Worm (Caenorhabditis elegans): Measurements from ENCODE around the gene syx-16.

DNA sequence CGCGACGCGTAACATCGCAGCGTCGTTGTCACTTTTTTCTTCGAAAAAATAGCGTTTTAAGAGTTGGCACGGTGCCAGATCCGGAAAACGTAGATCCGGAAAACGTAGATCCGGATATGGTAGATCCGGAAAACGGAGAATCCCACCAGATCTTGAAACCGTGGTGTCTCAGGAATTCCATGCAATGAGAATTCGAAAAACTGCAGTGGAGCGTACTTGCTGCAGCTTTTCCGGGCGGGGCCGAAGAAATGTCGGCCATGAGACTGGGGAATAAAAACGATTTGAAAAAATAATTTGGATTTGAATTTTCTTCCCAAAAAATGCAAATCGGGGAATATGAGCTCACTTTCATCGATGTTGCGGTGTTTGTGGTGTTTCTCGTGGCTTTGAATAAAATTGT is 36.4 kb downstream of the syx-16 start, which contains the start of gene K10D2.5:
- TF ChIP-seq ama-1 (optimal IDR thresholded peaks at IDR 0.05) (no peak), scrt-1 (GFP tag; IDR thresholded peaks at IDR 0.05) (peak; percentile 60; the same call in 1 of the 2 replicates), hmbx-1 (tag; optimal IDR thresholded peaks at IDR 0.05) (no peak), ceh-13 (GFP tag; optimal IDR thresholded peaks at IDR 0.05) (peak; percentile 10), aly-1 (tag; optimal IDR thresholded peaks at IDR 0.05) (peak; percentile 16), F13C5.2 (tag; optimal IDR thresholded peaks at IDR 0.05) (peak; percentile 50), B0310.2 (tag; optimal IDR thresholded peaks at IDR 0.05) (peak; percentile 26), sea-1 (GFP tag; conservative IDR thresholded peaks at IDR 0.05) (peak; percentile 81), hmg-4 (GFP tag; optimal IDR thresholded peaks at IDR 0.05) (peak; percentile 53), tra-4 (tag; optimal IDR thresholded peaks at IDR 0.05) (no peak), hnd-1 (tag; optimal IDR thresholded peaks at IDR 0.05) (peak; percentile 33), tbx-37 (GFP tag; conservative IDR thresholded peaks at IDR 0.05) (peak; percentile 93)

Measured in whole organism, early embryonic.